Worm (Caenorhabditis elegans) whole organism, L2 larva: ENCODE data around the gene daf-7.

Experiments
- F13H6.1 ChIP-seq: sonication (generic microtip); optimal IDR thresholded peaks from 2 replicates; lab custom pipeline; 2016; ENCODE audit warnings: missing genetic modification characterization, missing compliant biosample characterization
- Y55F3AM.14 ChIP-seq: fragments of 200-800 bp; sonication (Bioruptor generic); optimal IDR thresholded peaks from 2 replicates; lab custom pipeline; 2018; ENCODE audit warnings: mild to moderate bottlenecking, missing genetic modification characterization, missing compliant biosample characterization
- ZK546.5 ChIP-seq: sonication (generic microtip); optimal IDR thresholded peaks from 2 replicates; lab custom pipeline; 2017; ENCODE audit warnings: missing biosample characterization, missing genetic modification characterization
- ama-1 ChIP-seq: fragments of 150-350 bp; optimal IDR thresholded peaks from 2 replicates; lab custom pipeline; 2018; ENCODE audit warnings: inconsistent platforms
- blmp-1 ChIP-seq: sonication (generic microtip); optimal IDR thresholded peaks from 2 replicates; lab custom pipeline; 2017; ENCODE audit warnings: missing genetic modification characterization, mild to moderate bottlenecking, missing compliant biosample characterization, antibody characterized with exemption, moderate library complexity; ENCODE audit not compliant: insufficient read depth
- dmd-4 ChIP-seq: sonication (generic microtip); optimal IDR thresholded peaks from 2 replicates; lab custom pipeline; 2017; ENCODE audit warnings: missing biosample characterization, missing genetic modification characterization
- egl-27 ChIP-seq: sonication (generic microtip); optimal IDR thresholded peaks from 3 replicates; lab custom pipeline; 2017; ENCODE audit warnings: missing biosample characterization, missing genetic modification reagents, missing genetic modification characterization
- elt-1 ChIP-seq: fragments of 150-350 bp; optimal IDR thresholded peaks from 2 replicates; lab custom pipeline; 2014; ENCODE audit warnings: missing biosample characterization, missing genetic modification characterization
- elt-3 ChIP-seq: sonication (generic microtip); optimal IDR thresholded peaks from 2 replicates; lab custom pipeline; 2017; ENCODE audit warnings: missing biosample characterization, missing genetic modification characterization
- fos-1 ChIP-seq: fragments of 150-350 bp; optimal IDR thresholded peaks from 2 replicates; lab custom pipeline; 2014; ENCODE audit warnings: missing biosample characterization, missing genetic modification characterization
- gmeb-1 ChIP-seq: fragments of 150-350 bp; optimal IDR thresholded peaks from 2 replicates; lab custom pipeline; 2014; ENCODE audit warnings: missing biosample characterization, missing genetic modification characterization
- lin-11 ChIP-seq: fragments of 150-350 bp; sonication (generic microtip); optimal IDR thresholded peaks from 2 replicates; lab custom pipeline; 2014; ENCODE audit warnings: missing biosample characterization, missing genetic modification characterization, inconsistent platforms, mixed read lengths
- lsy-2 ChIP-seq, 2 experiments: fragments of 150-350 bp in 1 of 2; sonication (generic microtip) in 1 of 2; optimal IDR thresholded peaks; 2 replicates each; lab custom pipeline; 2014 to 2017; ENCODE audit warnings: missing biosample characterization in 2 of 2, missing genetic modification characterization in 2 of 2
- mab-5 ChIP-seq: fragments of 150-350 bp; optimal IDR thresholded peaks from 2 replicates; lab custom pipeline; 2014; ENCODE audit warnings: missing biosample characterization, missing genetic modification characterization
- mbf-1 ChIP-seq: sonication (generic microtip); optimal IDR thresholded peaks from 2 replicates; lab custom pipeline; 2017; ENCODE audit warnings: missing biosample characterization, missing genetic modification characterization
- mdl-1 ChIP-seq, 2 experiments: fragments of 150-350 bp in 1 of 2; sonication (generic microtip) in 1 of 2; optimal IDR thresholded peaks; 2 replicates each; lab custom pipeline; 2017; ENCODE audit warnings: missing biosample characterization in 2 of 2, missing genetic modification characterization in 2 of 2
- nhr-10 ChIP-seq: sonication (generic microtip); optimal IDR thresholded peaks from 2 replicates; lab custom pipeline; 2017; ENCODE audit warnings: missing biosample characterization, missing genetic modification characterization
- nhr-11 ChIP-seq: fragments of 150-350 bp; optimal IDR thresholded peaks from 2 replicates; lab custom pipeline; 2014; ENCODE audit warnings: missing biosample characterization, missing genetic modification characterization
- nhr-12 ChIP-seq: fragments of 150-350 bp; optimal IDR thresholded peaks from 2 replicates; lab custom pipeline; 2014; ENCODE audit warnings: missing biosample characterization, missing genetic modification characterization
- nhr-129 ChIP-seq: fragments of 150-350 bp; optimal IDR thresholded peaks from 2 replicates; lab custom pipeline; 2014; ENCODE audit warnings: missing biosample characterization, missing genetic modification characterization
- nhr-21 ChIP-seq: fragments of 150-350 bp; optimal IDR thresholded peaks from 2 replicates; lab custom pipeline; 2014; ENCODE audit warnings: missing biosample characterization, missing genetic modification characterization
- nhr-23 ChIP-seq: fragments of 150-350 bp; optimal IDR thresholded peaks from 2 replicates; lab custom pipeline; 2014; ENCODE audit warnings: missing biosample characterization, missing genetic modification reagents, missing genetic modification characterization
- nhr-237 ChIP-seq: fragments of 150-350 bp; optimal IDR thresholded peaks from 2 replicates; lab custom pipeline; 2014; ENCODE audit warnings: missing biosample characterization, missing genetic modification characterization
- nhr-6 ChIP-seq: fragments of 150-350 bp; optimal IDR thresholded peaks from 2 replicates; lab custom pipeline; 2014; ENCODE audit warnings: missing biosample characterization, missing genetic modification characterization
- peb-1 ChIP-seq: fragments of 150-350 bp; optimal IDR thresholded peaks from 2 replicates; lab custom pipeline; 2014; ENCODE audit warnings: missing biosample characterization, missing genetic modification characterization
- skn-1 ChIP-seq: sonication (generic microtip); optimal IDR thresholded peaks from 2 replicates; lab custom pipeline; 2017; ENCODE audit warnings: missing biosample characterization, missing genetic modification characterization
- sma-3 ChIP-seq: sonication (generic microtip); optimal IDR thresholded peaks from 2 replicates; lab custom pipeline; 2016; ENCODE audit warnings: missing genetic modification reagents, missing genetic modification characterization, missing compliant biosample characterization
- unc-39 ChIP-seq: fragments of 150-350 bp; optimal IDR thresholded peaks from 2 replicates; lab custom pipeline; 2014; ENCODE audit warnings: missing biosample characterization, missing genetic modification characterization
- unc-55 ChIP-seq: fragments of 150-350 bp; sonication (generic microtip); optimal IDR thresholded peaks from 3 replicates; lab custom pipeline; 2014; ENCODE audit warnings: missing biosample characterization, missing genetic modification reagents, missing genetic modification characterization
- unc-62 ChIP-seq: fragments of 150-350 bp; optimal IDR thresholded peaks from 2 replicates; lab custom pipeline; 2014; ENCODE audit warnings: missing biosample characterization, missing genetic modification reagents, missing genetic modification characterization
- zag-1 ChIP-seq: fragments of 150-350 bp; optimal IDR thresholded peaks from 2 replicates; lab custom pipeline; 2014; ENCODE audit warnings: missing biosample characterization, missing genetic modification characterization
- ztf-1 ChIP-seq: fragments of 200-800 bp; sonication (Bioruptor generic); conservative IDR thresholded peaks from 2 replicates; pipeline ENCODE4 v1.3.6; 2022; ENCODE audit warnings: missing genetic modification characterization, missing compliant biosample characterization
- ztf-11 ChIP-seq: sonication (generic microtip); optimal IDR thresholded peaks from 2 replicates; lab custom pipeline; 2017; ENCODE audit warnings: missing biosample characterization, missing genetic modification characterization
- ztf-4 ChIP-seq: fragments of 150-350 bp; optimal IDR thresholded peaks from 2 replicates; lab custom pipeline; 2014; ENCODE audit warnings: missing biosample characterization, missing genetic modification characterization

daf-7 gene

DNA sequence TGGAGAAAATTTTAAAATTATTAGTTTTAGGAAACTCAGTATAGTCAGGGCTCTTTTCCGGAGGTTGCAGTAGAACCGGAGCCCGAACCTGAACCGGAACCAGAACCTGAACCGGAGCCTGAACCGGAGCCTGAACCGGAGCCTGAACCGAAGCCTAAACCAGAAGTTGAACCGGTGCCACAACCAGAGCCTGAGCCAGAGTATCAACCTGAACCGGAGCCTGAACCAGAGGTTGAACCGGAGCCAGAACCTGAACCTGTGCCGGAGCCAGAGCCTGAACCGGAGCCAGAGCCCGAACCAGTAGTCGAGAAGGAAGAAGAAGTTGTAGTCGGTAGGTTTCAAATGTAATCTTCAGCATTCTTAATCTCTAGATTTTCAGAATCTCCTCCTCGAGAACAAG lies 43.1 kb upstream of the daf-7 start:
- TF ChIP-seq peb-1 (tag; lab: Kevin White, UChicago) (no peak), elt-1 (tag; lab: Kevin White, UChicago) (no peak), nhr-129 (tag; lab: Kevin White, UChicago) (no peak), egl-27 (tag; lab: Kevin White, UChicago) (no peak), ama-1 (lab: Kevin White, UChicago) (no peak), gmeb-1 (no peak), unc-39 (no peak), F13H6.1 (tag; lab: Kevin White, UChicago) (no peak), mab-5 (tag; lab: Kevin White, UChicago) (no peak), nhr-23 (tag; lab: Kevin White, UChicago) (no peak), lin-11 (tag; lab: Kevin White, UChicago) (no peak), zag-1 (tag; lab: Kevin White, UChicago) (no peak), nhr-21 (tag; lab: Kevin White, UChicago) (no peak)

DNA sequence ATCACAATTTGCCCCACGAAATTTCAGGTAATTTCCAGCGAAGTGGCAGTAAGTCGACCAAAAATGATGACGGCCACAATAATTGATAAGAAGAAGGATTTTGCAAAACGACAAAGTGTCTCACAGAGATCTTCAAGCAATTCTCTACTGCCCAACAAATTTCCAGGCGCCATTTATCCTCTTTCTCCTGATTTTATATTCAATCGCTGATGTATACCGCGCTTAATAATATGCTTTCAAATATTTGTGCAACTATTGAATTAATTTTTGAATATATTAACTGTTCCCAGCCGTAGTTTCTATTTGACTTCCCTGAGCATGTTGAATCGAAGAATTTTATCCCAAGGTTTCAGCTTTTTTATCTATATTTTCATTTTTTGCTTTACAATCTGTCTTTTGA lies 40.7 kb upstream of the daf-7 start, which contains the start of gene tpst-2:
tpst-2 (plus strand) TSS at position 301 of the 400 bp plus-strand sequence.
- TF ChIP-seq nhr-12 (tag; lab: Kevin White, UChicago), result no peak
- no peak for TF ChIP-seq nhr-11 (tag; lab: Kevin White, UChicago)
- TF ChIP-seq sma-3 (GFP tag; lab: Kevin White, UChicago), result no peak
- TF ChIP-seq nhr-129 (tag; lab: Kevin White, UChicago), result no peak
- no peak for TF ChIP-seq dmd-4 (tag; lab: Kevin White, UChicago)
- TF ChIP-seq elt-1 (tag; lab: Kevin White, UChicago), result no peak

DNA sequence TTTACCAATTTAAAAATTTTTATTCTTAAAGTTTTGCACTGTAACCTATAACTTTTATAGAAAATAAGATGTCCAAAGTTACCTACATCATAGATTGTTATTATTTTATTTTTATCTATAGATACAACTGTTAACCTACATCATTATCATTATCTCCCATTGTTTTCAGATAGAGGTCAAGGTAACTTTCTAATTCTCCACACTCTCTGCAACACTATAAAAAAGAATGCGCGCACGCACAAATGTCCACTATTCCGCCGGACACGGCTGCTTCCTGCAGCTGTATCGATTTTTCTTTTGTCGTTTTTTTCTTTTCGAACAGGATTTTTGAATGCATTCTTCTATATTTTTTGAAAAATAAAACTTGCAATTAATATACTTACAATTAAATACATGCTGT lies 39.0 kb upstream of the daf-7 start:
- TF ChIP-seq ama-1 (lab: Kevin White, UChicago), result no peak
- TF ChIP-seq blmp-1 (tag; lab: Kevin White, UChicago), result peak; percentile 56
- TF ChIP-seq lsy-2 (tag; optimal IDR thresholded peaks at IDR 0.05; lab: Kevin White, UChicago), result peak in 1 of 2 experiments; percentile 26

- no peak for TF ChIP-seq ztf-11 (tag; lab: Kevin White, UChicago)
- TF ChIP-seq nhr-12 (tag; lab: Kevin White, UChicago), result no peak
- no peak for TF ChIP-seq ztf-4 (tag; lab: Kevin White, UChicago)
- no peak for TF ChIP-seq nhr-237 (tag; lab: Kevin White, UChicago)
- no peak for TF ChIP-seq ZK546.5
Observed at ce11 chrIII:773114-773513, 38.5 kb upstream of the daf-7 start, which contains the start of gene cyn-6. TSS of gene cyn-6 (plus strand) at chrIII:773414.

- TF ChIP-seq zag-1 (tag; lab: Kevin White, UChicago) (no peak), fos-1 (tag; lab: Kevin White, UChicago) (no peak), elt-3 (tag; lab: Kevin White, UChicago) (no peak), dmd-4 (tag; lab: Kevin White, UChicago) (no peak), F13H6.1 (tag; lab: Kevin White, UChicago) (no peak), mbf-1 (tag; lab: Kevin White, UChicago) (no peak), skn-1 (tag; lab: Kevin White, UChicago) (no peak), nhr-23 (tag; lab: Kevin White, UChicago) (no peak), nhr-6 (tag; lab: Kevin White, UChicago) (no peak)
Observed at ce11 chrIII:775443-775842, 36.2 kb upstream of the daf-7 start.

- TF ChIP-seq lin-11 (tag; lab: Kevin White, UChicago) (no peak), gmeb-1 (no peak), Y55F3AM.14 (no peak), ZK546.5 (no peak), dmd-4 (tag; lab: Kevin White, UChicago) (no peak), unc-62 (no peak), skn-1 (tag; lab: Kevin White, UChicago) (no peak), ztf-1 (GFP tag; lab: Robert Waterston, UW) (no peak), mdl-1 (tag; optimal IDR thresholded peaks at IDR 0.05; lab: Kevin White, UChicago) (no peak), F13H6.1 (tag; lab: Kevin White, UChicago) (no peak), nhr-10 (tag; lab: Kevin White, UChicago) (no peak), unc-39 (no peak), unc-55 (GFP tag; lab: Kevin White, UChicago) (no peak), nhr-6 (tag; lab: Kevin White, UChicago) (no peak), sma-3 (GFP tag; lab: Kevin White, UChicago) (no peak)
Observed at ce11 chrIII:778771-779170, 32.9 kb upstream of the daf-7 start, which contains the start of gene alh-11. TSS of gene alh-11 (minus strand) at chrIII:778871.
